Fruit fly (Drosophila melanogaster) whole organism, embryonic: ENCODE results near the gene CG11700.

Experiments
- B-H1 ChIP-seq: fragments of 200-800 bp; sonication (Bioruptor generic); IDR thresholded peaks from 3 replicates; pipeline ENCODE4 v1.3.6; 2022; ENCODE audit warnings: missing biosample characterization, missing genetic modification characterization
- CG10543 ChIP-seq: fragments of 200-800 bp; sonication (Bioruptor generic); optimal IDR thresholded peaks from 3 replicates; lab custom pipeline; 2017; ENCODE audit warnings: missing biosample characterization, mild to moderate bottlenecking, missing genetic modification characterization, moderate library complexity
- CG10959 ChIP-seq: fragments of 200-800 bp; sonication (Bioruptor generic); IDR thresholded peaks from 2 replicates; pipeline ENCODE4 v1.3.6; 2022; ENCODE audit warnings: missing biosample characterization, missing genetic modification characterization
- CG11560 ChIP-seq: fragments of 200-800 bp; sonication (Bioruptor generic); IDR thresholded peaks from 3 replicates; pipeline ENCODE4 v1.3.6; 2022; ENCODE audit warnings: missing biosample characterization, missing genetic modification characterization
- CG12942 ChIP-seq: fragments of 200-800 bp; sonication (Bioruptor generic); optimal IDR thresholded peaks from 3 replicates; lab custom pipeline; 2016; ENCODE audit warnings: missing biosample characterization, missing genetic modification characterization
- CG13775 ChIP-seq: fragments of 200-800 bp; sonication (Bioruptor generic); optimal IDR thresholded peaks from 3 replicates; lab custom pipeline; 2017; ENCODE audit warnings: missing biosample characterization, mild to moderate bottlenecking, missing genetic modification characterization
- CG14014 ChIP-seq: fragments of 200-800 bp; sonication (Bioruptor generic); IDR thresholded peaks from 2 replicates; pipeline ENCODE4 v1.3.6; 2022; ENCODE audit warnings: missing biosample characterization, missing genetic modification characterization
- CG14441 ChIP-seq: fragments of 200-800 bp; sonication (Bioruptor generic); IDR thresholded peaks from 2 replicates; pipeline ENCODE4 v1.3.6; 2022; ENCODE audit warnings: missing biosample characterization, missing genetic modification characterization
- CG16863 ChIP-seq: fragments of 200-800 bp; sonication (Bioruptor generic); optimal IDR thresholded peaks from 3 replicates; lab custom pipeline; 2016; ENCODE audit warnings: missing biosample characterization, missing genetic modification characterization
- CG17361 ChIP-seq: fragments of 200-800 bp; sonication (Bioruptor generic); IDR thresholded peaks from 3 replicates; pipeline ENCODE4 v1.3.6; 2022; ENCODE audit warnings: missing biosample characterization, missing genetic modification characterization
- CG17385 ChIP-seq: fragments of 200-800 bp; sonication (Bioruptor generic); optimal IDR thresholded peaks from 3 replicates; lab custom pipeline; 2018; ENCODE audit warnings: missing biosample characterization, mild to moderate bottlenecking, missing genetic modification characterization
- CG3163 ChIP-seq: fragments of 200-800 bp; sonication (Bioruptor generic); optimal IDR thresholded peaks from 3 replicates; lab custom pipeline; 2016; ENCODE audit warnings: missing biosample characterization, missing genetic modification characterization
- CG3281 ChIP-seq: fragments of 200-800 bp; sonication (Bioruptor generic); optimal IDR thresholded peaks from 3 replicates; lab custom pipeline; 2017; ENCODE audit warnings: missing biosample characterization, mild to moderate bottlenecking, missing genetic modification characterization
- CG34422 ChIP-seq: fragments of 200-800 bp; sonication (Bioruptor generic); IDR thresholded peaks from 3 replicates; pipeline ENCODE4 v1.3.6; 2022; ENCODE audit warnings: missing biosample characterization, missing genetic modification characterization
- CG6689 ChIP-seq: fragments of 200-800 bp; sonication (Bioruptor generic); IDR thresholded peaks from 2 replicates; pipeline ENCODE4 v1.3.6; 2022; ENCODE audit warnings: missing biosample characterization, missing genetic modification characterization
- CG7271 ChIP-seq: fragments of 200-800 bp; sonication (Bioruptor generic); optimal IDR thresholded peaks from 2 replicates; lab custom pipeline; 2018; ENCODE audit warnings: missing biosample characterization, mild to moderate bottlenecking, missing genetic modification characterization, moderate library complexity
- CG7839 ChIP-seq: fragments of 200-800 bp; sonication (Bioruptor generic); optimal IDR thresholded peaks from 3 replicates; lab custom pipeline; 2018; ENCODE audit warnings: missing biosample characterization, mild to moderate bottlenecking, missing genetic modification characterization, moderate library complexity
- CG8290 ChIP-seq, 3 experiments: fragments of 200-800 bp; sonication (Bioruptor generic); optimal IDR thresholded peaks; 2 replicates each; lab custom pipeline; 2016 to 2019; ENCODE audit warnings: missing biosample characterization in 3 of 3, missing genetic modification characterization in 3 of 3, mild to moderate bottlenecking in 2 of 3, moderate library complexity in 1 of 3
- CG8924 ChIP-seq: fragments of 200-800 bp; optimal IDR thresholded peaks from 3 replicates; lab custom pipeline; 2019; ENCODE audit warnings: missing biosample characterization, mild to moderate bottlenecking, missing genetic modification characterization, moderate library complexity
- D19B ChIP-seq: fragments of 200-800 bp; sonication (Bioruptor generic); optimal IDR thresholded peaks from 2 replicates; lab custom pipeline; 2017; ENCODE audit warnings: missing biosample characterization, mild to moderate bottlenecking, missing genetic modification characterization
- Dek ChIP-seq: fragments of 200-800 bp; sonication (Bioruptor generic); optimal IDR thresholded peaks from 3 replicates; lab custom pipeline; 2019; ENCODE audit warnings: missing biosample characterization, mild to moderate bottlenecking, missing genetic modification characterization, moderate library complexity
- Dip2 ChIP-seq: fragments of 200-800 bp; sonication (Bioruptor generic); IDR thresholded peaks from 2 replicates; pipeline ENCODE4 v1.3.6; 2022; ENCODE audit warnings: missing biosample characterization, missing genetic modification characterization
- Dp ChIP-seq: fragments of 200-800 bp; sonication (Bioruptor generic); optimal IDR thresholded peaks from 2 replicates; lab custom pipeline; 2018; ENCODE audit warnings: missing biosample characterization, mild to moderate bottlenecking, missing genetic modification characterization, moderate library complexity
- Eip74EF ChIP-seq, 2 experiments: fragments of 200-800 bp in 1 of 2; fragments of >200 bp in 1 of 2; sonication (Bioruptor generic) in 1 of 2; optimal IDR thresholded peaks; 2 replicates each; lab custom pipeline; 2017 to 2019; ENCODE audit warnings: missing biosample characterization in 2 of 2, missing genetic modification characterization in 2 of 2, mild to moderate bottlenecking in 1 of 2, moderate library complexity in 1 of 2
- Fer3 ChIP-seq: fragments of 200-800 bp; sonication (Bioruptor generic); optimal IDR thresholded peaks from 2 replicates; lab custom pipeline; 2018; ENCODE audit warnings: missing biosample characterization, mild to moderate bottlenecking, missing genetic modification characterization, moderate library complexity
- H15 ChIP-seq: fragments of 200-800 bp; sonication (Bioruptor generic); IDR thresholded peaks from 3 replicates; pipeline ENCODE4 v1.3.6; 2022; ENCODE audit warnings: missing biosample characterization, missing genetic modification characterization
- H2.0 ChIP-seq: fragments of 200-800 bp; sonication (Bioruptor generic); IDR thresholded peaks from 2 replicates; pipeline ENCODE4 v1.3.6; 2022; ENCODE audit warnings: missing biosample characterization, missing genetic modification characterization
- Hand ChIP-seq: fragments of 200-800 bp; sonication (Bioruptor generic); optimal IDR thresholded peaks from 2 replicates; lab custom pipeline; 2017; ENCODE audit warnings: mild to moderate bottlenecking, missing biosample characterization, missing genetic modification reagents, missing genetic modification characterization
- Hsf ChIP-seq: fragments of 200-800 bp; sonication (Bioruptor generic); optimal IDR thresholded peaks from 3 replicates; lab custom pipeline; 2016; ENCODE audit warnings: missing biosample characterization, missing genetic modification characterization
- Jarid2 ChIP-seq: fragments of 200-800 bp; sonication (Bioruptor generic); optimal IDR thresholded peaks from 3 replicates; lab custom pipeline; 2017; ENCODE audit warnings: mild to moderate bottlenecking, missing biosample characterization, missing genetic modification reagents, missing genetic modification characterization
- Mes4 ChIP-seq: fragments of 200-800 bp; sonication (Bioruptor generic); optimal IDR thresholded peaks from 2 replicates; lab custom pipeline; 2016; ENCODE audit warnings: missing biosample characterization, missing genetic modification characterization
- Neu2 ChIP-seq: fragments of 200-800 bp; sonication (Bioruptor generic); optimal IDR thresholded peaks from 3 replicates; lab custom pipeline; 2016; ENCODE audit warnings: missing biosample characterization, missing genetic modification characterization, borderline replicate concordance
- Scr ChIP-seq: fragments of 200-800 bp; sonication (Bioruptor generic); IDR thresholded peaks from 2 replicates; pipeline ENCODE4 v1.3.6; 2022; ENCODE audit warnings: missing biosample characterization, missing genetic modification characterization; ENCODE audit not compliant: partially characterized antibody
- Spps ChIP-seq: fragments of 200-800 bp; sonication (Bioruptor generic); optimal IDR thresholded peaks from 2 replicates; lab custom pipeline; 2018; ENCODE audit warnings: missing biosample characterization, mild to moderate bottlenecking, missing genetic modification characterization
- Usf ChIP-seq: fragments of 200-800 bp; sonication (Bioruptor generic); optimal IDR thresholded peaks from 2 replicates; lab custom pipeline; 2017; ENCODE audit warnings: missing genotype, missing biosample characterization, missing genetic modification characterization
- YL-1 ChIP-seq: fragments of 200-800 bp; sonication (Bioruptor generic); optimal IDR thresholded peaks from 3 replicates; lab custom pipeline; 2017; ENCODE audit warnings: missing biosample characterization, mild to moderate bottlenecking, missing genetic modification characterization
- bbx ChIP-seq: fragments of 200-800 bp; sonication (Bioruptor generic); IDR thresholded peaks from 2 replicates; pipeline ENCODE4 v1.3.6; 2022; ENCODE audit warnings: missing biosample characterization, missing genetic modification characterization; ENCODE audit not compliant: partially characterized antibody
- gce ChIP-seq: fragments of 200-800 bp; sonication (Bioruptor generic); IDR thresholded peaks from 3 replicates; pipeline ENCODE4 v1.3.6; 2022; ENCODE audit warnings: missing biosample characterization, missing genetic modification characterization
- her ChIP-seq: fragments of 200-800 bp; sonication (Bioruptor generic); optimal IDR thresholded peaks from 2 replicates; lab custom pipeline; 2016; ENCODE audit warnings: missing biosample characterization, missing genetic modification characterization
- lola ChIP-seq, 3 experiments: fragments of >200 bp in 2 of 3; fragments of 200-800 bp in 1 of 3; sonication (Bioruptor generic) in 1 of 3; optimal IDR thresholded peaks; 2 replicates each; lab custom pipeline; 2017 to 2019; ENCODE audit warnings: missing biosample characterization in 3 of 3, missing genetic modification characterization in 3 of 3, mild to moderate bottlenecking in 1 of 3, moderate library complexity in 1 of 3
- luna ChIP-seq: fragments of 200-800 bp; sonication (Bioruptor generic); optimal IDR thresholded peaks from 2 replicates; lab custom pipeline; 2016; ENCODE audit warnings: missing biosample characterization, missing genetic modification characterization
- nerfin-1 ChIP-seq: fragments of 200-800 bp; sonication (Bioruptor generic); optimal IDR thresholded peaks from 3 replicates; lab custom pipeline; 2019; ENCODE audit warnings: missing biosample characterization, mild to moderate bottlenecking, missing genetic modification characterization, moderate library complexity
- prd ChIP-seq, 3 experiments: fragments of >200 bp in 2 of 3; fragments of 200-800 bp in 1 of 3; sonication (Bioruptor generic) in 1 of 3; optimal IDR thresholded peaks in 2 of 3; IDR thresholded peaks in 1 of 3; 2 replicates in 2 of 3; 3 replicates in 1 of 3; pipeline versions ENCODE4 v1.3.6 to Lab custom; 2017 to 2022; ENCODE audit warnings: missing biosample characterization in 1 of 3, missing genetic modification characterization in 1 of 3
- repo ChIP-seq: fragments of 200-800 bp; sonication (Bioruptor generic); optimal IDR thresholded peaks from 2 replicates; lab custom pipeline; 2016; ENCODE audit warnings: missing biosample characterization, missing genetic modification characterization
- sqz ChIP-seq: fragments of 200-800 bp; sonication (Bioruptor generic); optimal IDR thresholded peaks from 3 replicates; lab custom pipeline; 2018; ENCODE audit warnings: missing biosample characterization, mild to moderate bottlenecking, missing genetic modification characterization
- tx ChIP-seq: fragments of 200-800 bp; sonication (Bioruptor generic); optimal IDR thresholded peaks from 2 replicates; lab custom pipeline; 2016; ENCODE audit warnings: missing biosample characterization, missing genetic modification characterization
- unc-4 ChIP-seq: fragments of 200-800 bp; sonication (Bioruptor generic); IDR thresholded peaks from 2 replicates; pipeline ENCODE4 v1.3.6; 2022; ENCODE audit warnings: missing biosample characterization, missing genetic modification characterization; ENCODE audit not compliant: partially characterized antibody
- unpg ChIP-seq: fragments of 200-800 bp; sonication (Bioruptor generic); optimal IDR thresholded peaks from 3 replicates; lab custom pipeline; 2018; ENCODE audit warnings: missing biosample characterization, mild to moderate bottlenecking, missing genetic modification characterization, moderate library complexity

Gene CG11700

DNA sequence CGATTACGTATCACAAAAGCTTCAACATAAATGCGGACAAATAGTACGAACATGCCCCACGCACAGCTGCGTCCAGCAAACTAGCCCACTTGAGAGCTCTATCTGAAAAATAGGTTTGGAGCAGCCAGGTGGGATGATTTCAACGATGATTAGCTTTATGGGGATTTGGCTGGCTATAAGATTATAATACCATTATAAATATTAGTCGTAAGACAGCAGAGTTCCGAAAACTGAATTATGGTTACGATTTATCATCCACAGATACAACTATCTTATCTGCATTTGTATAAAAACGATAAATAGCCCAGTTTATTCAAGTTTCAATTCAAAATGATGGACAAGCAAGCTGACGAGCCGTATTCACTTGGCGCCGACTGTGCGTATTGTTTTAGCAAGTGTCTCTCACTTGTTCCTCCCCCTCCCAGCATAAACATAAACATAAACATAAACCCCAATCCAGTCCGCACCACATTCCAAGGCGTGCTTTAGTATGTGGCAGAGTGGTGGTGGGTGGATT is 19.7 kb downstream of the CG11700 start (continued):
- TF ChIP-seq CG34422 (GFP tag; lab: Robert Waterston, UW) = peak; percentile 45; the same call in 2 of the 3 replicates
- peak; percentile 91 for TF ChIP-seq CG3281 (GFP tag; lab: Kevin White, UChicago)
- no peak for TF ChIP-seq CG10959
- TF ChIP-seq Usf (GFP tag; lab: Kevin White, UChicago) = peak; percentile 34
- TF ChIP-seq luna (GFP tag; lab: Kevin White, UChicago) = no peak
- no peak for TF ChIP-seq CG3163 (GFP tag; lab: Kevin White, UChicago)
- peak in 1 of 3 experiments; percentile 25 for TF ChIP-seq lola (GFP tag; optimal IDR thresholded peaks at IDR 0.05; lab: Kevin White, UChicago)
- TF ChIP-seq H15 (GFP tag; lab: Robert Waterston, UW) = no peak
- TF ChIP-seq Neu2 = no peak
- TF ChIP-seq Spps = peak; percentile 0
- peak; percentile 79 for TF ChIP-seq CG6689 (GFP tag; lab: Robert Waterston, UW)
- TF ChIP-seq CG8290 (GFP tag; optimal IDR thresholded peaks at IDR 0.05; lab: Kevin White, UChicago) = no peak
- peak in 1 of 2 experiments; percentile 64 for TF ChIP-seq CG8290 (tag; optimal IDR thresholded peaks at IDR 0.05; lab: Kevin White, UChicago)
- 0 out of 3 replicates have a peak, but pooled peaks have one; percentile 41 for TF ChIP-seq CG11560 (tag; lab: Robert Waterston, UW)
- TF ChIP-seq YL-1 (GFP tag; lab: Kevin White, UChicago) = peak; percentile 43
- TF ChIP-seq CG13775 (GFP tag; lab: Kevin White, UChicago) = peak; percentile 70
- TF ChIP-seq CG7271 = no peak
- peak; percentile 35 for TF ChIP-seq CG16863 (GFP tag; lab: Kevin White, UChicago)
- TF ChIP-seq CG8924 = peak; percentile 79
- peak; percentile 57 for TF ChIP-seq sqz
- TF ChIP-seq CG17385 (GFP tag; lab: Kevin White, UChicago) = peak; percentile 77
- peak; percentile 68 for TF ChIP-seq Jarid2
- peak; percentile 72 for TF ChIP-seq Hand (GFP tag; lab: Kevin White, UChicago)
- no peak for TF ChIP-seq Dip2 (GFP tag; lab: Robert Waterston, UW)
- no peak for TF ChIP-seq Dp (GFP tag; lab: Kevin White, UChicago)
- TF ChIP-seq unc-4 (GFP tag; lab: Robert Waterston, UW) = no peak
- peak; percentile 86 for TF ChIP-seq CG10543 (GFP tag; lab: Kevin White, UChicago)
- TF ChIP-seq her (GFP tag; lab: Kevin White, UChicago) = no peak
- peak; percentile 51 for TF ChIP-seq Dek (tag; lab: Kevin White, UChicago)
- peak; percentile 39; the same call in 1 of the 3 replicates for TF ChIP-seq B-H1
- peak; percentile 54 for TF ChIP-seq Hsf (GFP tag; lab: Kevin White, UChicago)
- TF ChIP-seq CG14014 = peak; percentile 62
- no peak for TF ChIP-seq Mes4
- peak; percentile 77 for TF ChIP-seq Fer3
- TF ChIP-seq unpg (GFP tag; lab: Kevin White, UChicago) = peak; percentile 75
- TF ChIP-seq CG17361 (GFP tag; lab: Robert Waterston, UW) = peak; percentile 90
- no peak for TF ChIP-seq repo (GFP tag; lab: Kevin White, UChicago)
- TF ChIP-seq prd (optimal IDR thresholded peaks at IDR 0.05; lab: Kevin White, UChicago) = no peak
- TF ChIP-seq prd (GFP tag; IDR thresholded peaks at IDR 0.05; lab: Robert Waterston, UW) = peak; percentile 71
- peak; percentile 49; the same call in 1 of the 3 replicates for TF ChIP-seq gce (GFP tag; lab: Robert Waterston, UW)
- TF ChIP-seq D19B (GFP tag; lab: Kevin White, UChicago) = peak; percentile 74
- peak; percentile 63 for TF ChIP-seq CG14441
- TF ChIP-seq Eip74EF (GFP tag; optimal IDR thresholded peaks at IDR 0.05; lab: Kevin White, UChicago) = peak in 1 of 2 experiments; percentile 82
- TF ChIP-seq nerfin-1 (tag; lab: Kevin White, UChicago) = peak; percentile 72
- TF ChIP-seq CG7839 = peak; percentile 89
- no peak for TF ChIP-seq Scr
- peak; percentile 29; the same call in 1 of the 2 replicates for TF ChIP-seq H2.0 (GFP tag; lab: Robert Waterston, UW)
- no peak for TF ChIP-seq tx (GFP tag; lab: Kevin White, UChicago)
- TF ChIP-seq CG12942 (GFP tag; lab: Kevin White, UChicago) = peak; percentile 35
- no peak for TF ChIP-seq bbx (GFP tag; lab: Robert Waterston, UW)
